Worm (Caenorhabditis elegans): ENCODE measurements around the gene nhr-222.
A peak's percentile ranks its signal among the peaks of the same experiment; 100 is the strongest.
"Not testable (repeated sequence)": the region's sequence is repeated elsewhere in the genome, so short reads cannot be mapped to it uniquely, and the experiment has no call there.

Gene nhr-222

DNA sequence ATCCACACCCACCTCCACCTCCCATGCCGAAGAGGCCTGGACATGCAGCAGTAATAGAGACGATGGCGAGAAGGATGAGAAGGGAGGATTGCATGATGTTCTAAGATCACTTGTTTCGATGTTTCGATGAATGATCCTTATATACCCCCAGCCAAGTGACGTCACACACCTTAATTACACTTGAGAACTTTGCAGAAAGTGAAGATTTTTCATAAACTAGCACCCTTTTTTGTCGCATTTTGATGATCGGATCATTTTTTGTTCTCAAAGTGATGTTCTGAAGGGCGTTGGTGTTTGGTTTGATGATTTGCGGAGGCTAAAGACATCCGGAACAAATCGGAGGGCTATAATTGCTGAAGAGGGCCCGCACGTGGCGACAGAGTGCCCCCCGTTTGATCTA, 32.5 kb upstream of the nhr-222 start, which contains the start of gene grl-27:
Gene grl-27, minus strand, starts transcription at position 101 of the 400 bp plus-strand sequence.
- TF ChIP-seq Y56A3A.18 (GFP tag; IDR thresholded peaks at IDR 0.05), result no peak
- TF ChIP-seq madf-3 (GFP tag; IDR thresholded peaks at IDR 0.05), result no peak
- no peak for TF ChIP-seq let-526 (GFP tag; IDR thresholded peaks at IDR 0.05)
- no peak for TF ChIP-seq nhr-120 (GFP tag; IDR thresholded peaks at IDR 0.05)
- TF ChIP-seq nhr-27 (tag; optimal IDR thresholded peaks at IDR 0.05), result no peak
- TF ChIP-seq Y79H2A.3 (GFP tag; conservative IDR thresholded peaks at IDR 0.05), result no peak
- TF ChIP-seq bed-2 (GFP tag; IDR thresholded peaks at IDR 0.05), result no peak
- no peak for TF ChIP-seq lin-54 (GFP tag; optimal IDR thresholded peaks at IDR 0.05)
- no peak for TF ChIP-seq ets-4 (GFP tag; optimal IDR thresholded peaks at IDR 0.05)
- TF ChIP-seq C06A6.2 (GFP tag; conservative IDR thresholded peaks at IDR 0.05), result no peak

DNA sequence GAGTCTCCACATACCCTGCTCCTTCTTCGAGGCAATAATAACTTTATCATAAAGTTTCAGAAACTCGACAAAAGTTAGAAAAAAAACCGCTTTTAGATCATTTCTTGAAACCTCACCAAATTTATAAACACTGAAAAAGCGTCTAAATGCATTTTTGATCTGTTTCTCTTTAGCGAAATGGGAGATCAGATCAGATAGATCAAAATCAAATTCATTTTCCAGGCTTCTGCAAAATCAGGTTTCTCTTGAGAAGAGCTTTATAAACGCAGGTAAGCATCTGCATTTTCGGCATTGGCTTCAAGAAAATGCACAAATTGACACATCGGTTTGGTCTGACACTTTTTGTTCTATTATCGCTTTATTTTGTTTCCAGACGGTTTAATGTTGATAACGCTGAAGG, 29.2 kb upstream of the nhr-222 start, which contains the start of gene F40C5.1:
Gene F40C5.1, plus strand, starts transcription at position 301 of the 400 bp plus-strand sequence.
- TF ChIP-seq dpff-1 (tag; optimal IDR thresholded peaks at IDR 0.05); lag-1 (GFP tag; IDR thresholded peaks at IDR 0.05); D2030.7 (GFP tag; IDR thresholded peaks at IDR 0.05): not testable (repeated sequence)

DNA sequence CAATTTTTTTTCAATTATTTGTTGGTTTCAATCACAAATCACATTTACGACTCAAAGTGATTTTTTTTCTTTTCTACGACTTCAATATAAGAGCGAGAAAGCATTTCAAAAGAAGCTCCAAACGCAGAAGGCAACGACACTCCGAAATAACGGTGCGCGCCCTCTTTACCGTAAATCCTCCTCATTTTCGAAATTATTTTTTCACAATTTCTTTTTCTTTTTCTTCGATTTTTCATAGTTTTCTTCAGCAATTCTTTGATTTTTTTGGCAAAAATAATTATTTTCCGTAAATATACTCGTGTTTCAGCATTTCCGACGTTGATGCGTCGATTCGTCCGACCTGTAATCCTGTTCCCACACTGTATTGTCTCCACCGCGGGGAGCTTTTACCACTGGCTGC, 27.5 kb upstream of the nhr-222 start, which contains the start of gene F40C5.2:
Gene F40C5.2, plus strand, starts transcription at position 301 of the 400 bp plus-strand sequence.
- not testable (repeated sequence) for TF ChIP-seq nhr-90 (tag; optimal IDR thresholded peaks at IDR 0.05); ceh-91 (GFP tag; IDR thresholded peaks at IDR 0.05); mcd-1 (GFP tag; IDR thresholded peaks at IDR 0.05)

DNA sequence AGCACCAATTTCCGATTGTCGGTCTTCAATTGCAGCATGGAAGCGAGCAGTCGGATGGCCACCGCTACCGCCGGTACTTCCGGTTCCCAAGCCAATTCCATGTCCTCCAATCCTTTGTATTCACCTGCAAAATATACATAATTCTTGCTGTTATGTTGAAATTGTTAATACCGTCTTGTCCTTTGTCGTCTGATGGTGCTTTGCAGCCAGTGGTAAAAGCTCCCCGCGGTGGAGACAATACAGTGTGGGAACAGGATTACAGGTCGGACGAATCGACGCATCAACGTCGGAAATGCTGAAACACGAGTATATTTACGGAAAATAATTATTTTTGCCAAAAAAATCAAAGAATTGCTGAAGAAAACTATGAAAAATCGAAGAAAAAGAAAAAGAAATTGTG, 21.1 kb upstream of the nhr-222 start, which contains the start of gene T24A6.17:
Gene T24A6.17, minus strand, starts transcription at position 101 of the 400 bp plus-strand sequence.
- TF ChIP-seq tbp1 (GFP tag; optimal IDR thresholded peaks at IDR 0.05); F57C9.4 (tag; optimal IDR thresholded peaks at IDR 0.05); unc-130 (GFP tag; optimal IDR thresholded peaks at IDR 0.05): not testable (repeated sequence)

DNA sequence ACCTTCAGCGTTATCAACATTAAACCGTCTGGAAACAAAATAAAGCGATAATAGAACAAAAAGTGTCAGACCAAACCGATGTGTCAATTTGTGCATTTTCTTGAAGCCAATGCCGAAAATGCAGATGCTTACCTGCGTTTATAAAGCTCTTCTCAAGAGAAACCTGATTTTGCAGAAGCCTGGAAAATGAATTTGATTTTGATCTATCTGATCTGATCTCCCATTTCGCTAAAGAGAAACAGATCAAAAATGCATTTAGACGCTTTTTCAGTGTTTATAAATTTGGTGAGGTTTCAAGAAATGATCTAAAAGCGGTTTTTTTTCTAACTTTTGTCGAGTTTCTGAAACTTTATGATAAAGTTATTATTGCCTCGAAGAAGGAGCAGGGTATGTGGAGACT, 19.6 kb upstream of the nhr-222 start, which contains the start of gene T24A6.16:
Gene T24A6.16, minus strand, starts transcription at position 101 of the 400 bp plus-strand sequence.
- not testable (repeated sequence) for TF ChIP-seq ceh-91, nhr-120, sea-2 (GFP tag; IDR thresholded peaks at IDR 0.05)

DNA sequence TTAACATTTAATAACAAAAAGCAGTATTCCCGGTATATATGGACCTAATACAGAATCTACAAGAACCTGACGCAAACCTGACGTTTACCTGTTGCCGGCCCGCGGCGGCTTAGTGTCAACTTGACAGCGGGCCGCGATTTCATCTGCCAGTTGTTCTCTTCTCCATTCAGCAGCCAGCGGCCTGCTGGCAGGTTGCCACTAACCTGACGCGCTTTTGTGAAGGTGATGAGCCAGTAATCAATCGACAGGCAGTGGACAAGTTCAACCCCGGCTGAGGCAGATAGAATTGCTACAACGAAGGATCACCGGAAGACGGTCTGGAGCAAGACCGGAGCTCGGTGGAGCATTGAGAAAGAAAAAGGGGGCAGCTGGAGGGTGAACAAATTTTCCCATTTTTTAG, 16.5 kb upstream of the nhr-222 start:
- peak; percentile 52; the same call in 1 of the 2 replicates for TF ChIP-seq hsf-1 (GFP tag; IDR thresholded peaks at IDR 0.05)

DNA sequence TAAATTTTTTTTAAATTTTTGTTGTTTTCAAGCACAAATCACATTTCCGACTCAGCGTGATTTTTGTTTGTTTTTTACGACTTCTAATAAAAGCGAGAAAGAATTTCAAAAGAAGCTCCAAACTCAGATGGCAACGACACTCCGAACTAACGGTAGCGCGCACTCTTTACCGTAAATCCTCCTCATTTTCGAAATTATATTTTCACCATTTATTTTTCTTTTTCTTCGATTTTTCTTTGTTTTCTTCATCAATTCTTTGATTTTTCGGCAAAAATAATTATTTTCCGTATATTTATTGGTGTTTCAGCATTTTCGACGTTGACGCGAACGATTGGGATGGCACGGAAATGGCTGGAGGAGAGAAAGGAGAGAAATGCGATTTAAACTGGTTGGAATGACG, 15.5 kb upstream of the nhr-222 start, which contains the start of gene T24A6.1:
Gene T24A6.1, plus strand, starts transcription at position 301 of the 400 bp plus-strand sequence.
- TF ChIP-seq ceh-27 (GFP tag; optimal IDR thresholded peaks at IDR 0.05); rcor-1 (GFP tag; IDR thresholded peaks at IDR 0.05); athp-1 (tag; optimal IDR thresholded peaks at IDR 0.05): not testable (repeated sequence)

DNA sequence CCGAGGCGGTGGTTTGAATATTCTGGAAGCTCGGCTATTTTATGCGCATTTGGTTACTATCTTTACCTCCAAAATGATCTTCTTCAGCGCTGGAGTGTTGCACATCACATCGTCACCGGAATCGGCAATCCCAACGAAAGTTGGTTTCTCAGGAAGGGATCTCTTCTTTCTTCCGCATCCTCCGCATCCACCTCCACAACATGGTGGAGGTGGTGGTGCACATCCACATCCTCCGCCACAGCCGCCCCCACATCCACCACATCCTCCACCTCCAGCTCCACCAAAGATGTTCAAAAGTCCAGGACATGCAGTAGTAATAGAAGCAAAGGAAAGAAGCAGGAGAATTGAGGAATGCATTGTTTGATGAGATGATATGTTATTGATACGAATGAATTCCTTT, 14.2 kb upstream of the nhr-222 start, which contains the start of gene grl-31:
Gene grl-31, minus strand, starts transcription at position 357 of the 400 bp plus-strand sequence.
- TF ChIP-seq zfh-2 (GFP tag; conservative IDR thresholded peaks at IDR 0.05), result peak; percentile 59
- TF ChIP-seq sdz-38 (tag; optimal IDR thresholded peaks at IDR 0.05), result no peak
